Worm (Caenorhabditis elegans): Measurements from ENCODE around the gene ogdh-1.
A peak's percentile ranks its signal among the peaks of the same experiment; 100 is the strongest.
"Not testable (repeated sequence)": the region's sequence is repeated elsewhere in the genome, so short reads cannot be mapped to it uniquely, and the experiment has no call there.

ce11 chrIV:4725478-4725920 is 21.7 kb upstream of the ogdh-1 start:
- peak; percentile 63 for TF ChIP-seq unc-42 (tag; optimal IDR thresholded peaks at IDR 0.05)
- TF ChIP-seq fkh-10 (GFP tag; optimal IDR thresholded peaks at IDR 0.05); odd-2 (tag; optimal IDR thresholded peaks at IDR 0.05): not testable (repeated sequence)
- peak; percentile 23 for TF ChIP-seq elt-2 (tag; optimal IDR thresholded peaks at IDR 0.05)
- peak; percentile 32 for TF ChIP-seq tbx-7 (tag; optimal IDR thresholded peaks at IDR 0.05)
- peak; percentile 27 for TF ChIP-seq unc-86 (tag; optimal IDR thresholded peaks at IDR 0.05)

Data from whole organism, late embryonic.